Fruit fly (Drosophila melanogaster): Measurements from ENCODE around the gene Hipk.

Hipk gene

DNA sequence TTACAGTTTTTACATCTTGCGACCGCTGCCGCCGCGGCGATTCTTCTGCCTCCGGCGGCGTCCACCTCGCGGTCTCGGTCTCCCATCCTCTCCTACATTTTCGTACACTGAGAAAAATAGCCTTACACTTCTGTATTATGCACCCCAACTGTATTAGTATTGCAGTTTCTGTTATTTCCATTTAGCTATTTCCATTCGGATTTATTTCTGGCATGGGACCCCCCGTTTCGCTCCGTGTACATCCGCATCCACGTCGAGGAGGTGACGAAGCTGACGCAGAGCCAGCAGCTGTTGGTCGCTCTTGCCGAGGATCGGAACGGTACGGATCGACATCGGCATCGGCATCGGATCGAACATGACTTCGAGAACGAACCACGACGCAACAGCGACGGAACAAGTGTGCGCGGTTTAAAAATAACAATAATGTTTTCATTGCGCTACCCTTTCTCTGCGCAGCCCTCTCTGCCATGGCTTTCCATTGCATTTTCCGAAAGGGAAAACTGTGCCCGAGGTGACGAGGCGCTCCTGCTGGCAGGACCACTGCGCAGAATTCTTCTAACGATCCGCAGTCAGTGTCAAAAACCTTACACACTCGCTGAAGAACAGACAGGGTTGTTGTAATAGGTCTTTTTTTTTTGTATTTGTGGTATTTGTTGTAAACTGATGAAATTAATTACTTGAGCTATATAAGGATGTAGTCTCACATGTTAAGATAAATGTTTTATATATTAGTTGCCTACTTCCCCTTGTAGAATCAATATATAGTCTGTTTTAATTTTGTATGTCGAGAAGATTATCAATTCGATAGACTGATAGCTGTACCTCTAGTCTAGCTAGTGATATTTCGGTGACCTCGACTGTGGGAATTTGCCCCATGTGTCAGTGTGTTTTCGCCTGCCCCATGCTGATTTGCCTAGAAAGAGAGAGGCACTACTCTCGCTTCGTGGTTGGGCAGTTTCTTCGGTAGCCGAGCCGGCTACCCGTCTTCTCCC lies 46.7 kb downstream of the Hipk start (continued):
- TF ChIP-seq Fer3 (tag; optimal IDR thresholded peaks at IDR 0.05) (peak; percentile 86), al (GFP tag; IDR thresholded peaks at IDR 0.05) (peak; percentile 85), Bteb2 (GFP tag; optimal IDR thresholded peaks at IDR 0.05) (peak; percentile 83), Dek (tag; optimal IDR thresholded peaks at IDR 0.05) (peak; percentile 88), CG2120 (GFP tag; optimal IDR thresholded peaks at IDR 0.05) (peak; percentile 92), BtbVII (GFP tag; optimal IDR thresholded peaks at IDR 0.05) (peak; percentile 83), cg (GFP tag; optimal IDR thresholded peaks at IDR 0.05) (no peak), lov (optimal IDR thresholded peaks at IDR 0.05) (no peak), lov (GFP tag; IDR thresholded peaks at IDR 0.05) (peak; percentile 94), danr (GFP tag; IDR thresholded peaks at IDR 0.05) (peak; percentile 82), Rfx (GFP tag; IDR thresholded peaks at IDR 0.05) (peak; percentile 96), CG12659 (GFP tag; optimal IDR thresholded peaks at IDR 0.05) (peak; percentile 87), CG10462 (GFP tag; optimal IDR thresholded peaks at IDR 0.05) (peak; percentile 57), Med (GFP tag) (peak; percentile 99), CG5180 (GFP tag; optimal IDR thresholded peaks at IDR 0.05) (peak; percentile 95), gce (GFP tag; IDR thresholded peaks at IDR 0.05) (peak; percentile 80; the same call in 2 of the 3 replicates), Kr (GFP tag; optimal IDR thresholded peaks at IDR 0.05) (peak; percentile 76), TFAM (GFP tag; optimal IDR thresholded peaks at IDR 0.05) (peak; percentile 17), CG2129 (GFP tag; IDR thresholded peaks at IDR 0.05; ENCODE audit: partially characterized antibody) (no peak), lilli (GFP tag; optimal IDR thresholded peaks at IDR 0.05) (peak; percentile 93), CG42726 (GFP tag; IDR thresholded peaks at IDR 0.05; ENCODE audit: partially characterized antibody) (no peak), vvl (GFP tag; IDR thresholded peaks at IDR 0.05) (peak; percentile 96), sisA (GFP tag; IDR thresholded peaks at IDR 0.05) (peak; percentile 93), Sox102F (GFP tag; optimal IDR thresholded peaks at IDR 0.05) (peak; percentile 86), nerfin-2 (GFP tag; IDR thresholded peaks at IDR 0.05; ENCODE audit: partially characterized antibody) (no peak), CG15011 (GFP tag; optimal IDR thresholded peaks at IDR 0.05) (peak; percentile 76), jigr1 (GFP tag; IDR thresholded peaks at IDR 0.05) (peak; percentile 63; the same call in 1 of the 3 replicates), Scr (GFP tag; IDR thresholded peaks at IDR 0.05; ENCODE audit: partially characterized antibody) (no peak), kay (GFP tag; optimal IDR thresholded peaks at IDR 0.05) (peak; percentile 88), CG10321 (GFP tag; IDR thresholded peaks at IDR 0.05) (peak; percentile 34; the same call in 1 of the 2 replicates), E2f2 (GFP tag; IDR thresholded peaks at IDR 0.05) (peak; percentile 68), stwl (tag; optimal IDR thresholded peaks at IDR 0.05) (peak; percentile 28), CG7928 (GFP tag; optimal IDR thresholded peaks at IDR 0.05) (peak; percentile 60), CG1233 (GFP tag; optimal IDR thresholded peaks at IDR 0.05) (peak; percentile 80), NK7.1 (GFP tag; optimal IDR thresholded peaks at IDR 0.05) (peak; percentile 88), odd (GFP tag; optimal IDR thresholded peaks at IDR 0.05) (no peak), CG14014 (GFP tag; IDR thresholded peaks at IDR 0.05) (peak; percentile 93), dpn (GFP tag; optimal IDR thresholded peaks at IDR 0.05) (peak; percentile 90 to 91), Fer2 (tag; optimal IDR thresholded peaks at IDR 0.05) (peak; percentile 78), Tbp (GFP tag; optimal IDR thresholded peaks at IDR 0.05) (no peak), CG4617 (GFP tag; optimal IDR thresholded peaks at IDR 0.05; ENCODE audit: borderline replicate concordance) (peak; percentile 62), Ptx1 (GFP tag; IDR thresholded peaks at IDR 0.05) (peak; percentile 93), Hmr (GFP tag; optimal IDR thresholded peaks at IDR 0.05) (peak; percentile 85), cato (GFP tag; optimal IDR thresholded peaks at IDR 0.05; ENCODE audit: borderline replicate concordance) (peak; percentile 61), Hr51 (GFP tag; optimal IDR thresholded peaks at IDR 0.05) (peak; percentile 85 to 91), crp (GFP tag; optimal IDR thresholded peaks at IDR 0.05) (peak in 1 of 2 experiments; percentile 59), Meics (GFP tag; optimal IDR thresholded peaks at IDR 0.05) (peak; percentile 88)

Measured in whole organism, embryonic.